Fruit fly (Drosophila melanogaster): ENCODE results near the gene Nmd3.

Gene Nmd3

dm6 chrX:2219899-2220298 lies 35.4 kb upstream of the Nmd3 start (continued):
- no peak for TF ChIP-seq Ptx1 (GFP tag; IDR thresholded peaks at IDR 0.05)
- no peak for TF ChIP-seq CG15696 (tag; optimal IDR thresholded peaks at IDR 0.05)
- TF ChIP-seq ATbp (GFP tag; optimal IDR thresholded peaks at IDR 0.05): peak; percentile 2
- TF ChIP-seq phol (tag; optimal IDR thresholded peaks at IDR 0.05): peak; percentile 33
- TF ChIP-seq fd96Cb (tag; optimal IDR thresholded peaks at IDR 0.05): peak; percentile 12

dm6 chrX:2219246-2219645 lies 34.8 kb upstream of the Nmd3 start:
- TF ChIP-seq sd (tag; optimal IDR thresholded peaks at IDR 0.05): peak; percentile 61
- TF ChIP-seq CG30403 (GFP tag; optimal IDR thresholded peaks at IDR 0.05): no peak
- TF ChIP-seq CG10543 (GFP tag; optimal IDR thresholded peaks at IDR 0.05): peak; percentile 89
- peak; percentile 26 for TF ChIP-seq abd-A (tag; optimal IDR thresholded peaks at IDR 0.05)
- TF ChIP-seq Deaf1 (tag; optimal IDR thresholded peaks at IDR 0.05): peak; percentile 18
- no peak for TF ChIP-seq CG17361 (GFP tag; IDR thresholded peaks at IDR 0.05)
- peak; percentile 58 for TF ChIP-seq CG4328 (GFP tag; optimal IDR thresholded peaks at IDR 0.05)
- 0 out of 4 replicates have a peak, but pooled peaks have one; percentile 21 for TF ChIP-seq chinmo (GFP tag; IDR thresholded peaks at IDR 0.05; ENCODE audit: partially characterized antibody)
- peak; percentile 46; the same call in 1 of the 3 replicates for TF ChIP-seq sr (GFP tag; IDR thresholded peaks at IDR 0.05)
- TF ChIP-seq CG18619 (GFP tag; optimal IDR thresholded peaks at IDR 0.05): no peak
- no peak for TF ChIP-seq tll (GFP tag; optimal IDR thresholded peaks at IDR 0.05)

dm6 chrX:2218455-2218854 lies 34.0 kb upstream of the Nmd3 start:
- TF ChIP-seq sr (GFP tag; IDR thresholded peaks at IDR 0.05): peak; percentile 80
- TF ChIP-seq CG7372 (GFP tag; IDR thresholded peaks at IDR 0.05): no peak
- peak; percentile 83 for TF ChIP-seq sd (tag; optimal IDR thresholded peaks at IDR 0.05)

dm6 chrX:2213759-2214406 lies 29.4 kb upstream of the Nmd3 start, which contains the start of gene SmydA-8:
TSS of gene SmydA-8 (minus strand) at chrX:2213809.
- peak; percentile 19 for TF ChIP-seq sens (GFP tag)
- TF ChIP-seq CG9437 (GFP tag; optimal IDR thresholded peaks at IDR 0.05): peak; percentile 98
- peak; percentile 89 for TF ChIP-seq CG7372 (GFP tag; IDR thresholded peaks at IDR 0.05)
- TF ChIP-seq Ets65A (GFP tag): no peak
- peak; percentile 51 for TF ChIP-seq Deaf1 (tag; optimal IDR thresholded peaks at IDR 0.05)
- peak; percentile 27 for TF ChIP-seq Med (GFP tag)
- no peak for TF ChIP-seq CG30403 (GFP tag; optimal IDR thresholded peaks at IDR 0.05)
- peak; percentile 57 for TF ChIP-seq CG10979 (tag; optimal IDR thresholded peaks at IDR 0.05)
- 0 out of 2 replicates have a peak, but pooled peaks have one; percentile 13 for TF ChIP-seq CG13287 (GFP tag; IDR thresholded peaks at IDR 0.05; ENCODE audit: partially characterized antibody)
- no peak for TF ChIP-seq hkb (optimal IDR thresholded peaks at IDR 0.05)
- TF ChIP-seq hkb (GFP tag; IDR thresholded peaks at IDR 0.05): 0 out of 2 replicates have a peak, but pooled peaks have one; percentile 10
- TF ChIP-seq CG9727 (GFP tag; optimal IDR thresholded peaks at IDR 0.05): no peak
- peak in 1 of 2 experiments; percentile 66 for TF ChIP-seq Pdp1 (GFP tag; optimal IDR thresholded peaks at IDR 0.05)
- peak; percentile 6 for TF ChIP-seq CG12769 (tag; optimal IDR thresholded peaks at IDR 0.05)

dm6 chrX:2212327-2212820 lies 27.9 kb upstream of the Nmd3 start:
- no peak for TF ChIP-seq CG10565 (GFP tag; optimal IDR thresholded peaks at IDR 0.05)
- peak; percentile 25 for TF ChIP-seq Med (GFP tag)
- peak; percentile 14 for TF ChIP-seq Blimp-1 (GFP tag; optimal IDR thresholded peaks at IDR 0.05)
- TF ChIP-seq Lim3 (GFP tag; IDR thresholded peaks at IDR 0.05): no peak
- TF ChIP-seq CG11504 (tag; optimal IDR thresholded peaks at IDR 0.05): peak; percentile 6

Measured in whole organism, embryonic.